Fruit fly (Drosophila melanogaster) whole organism, embryonic: Measurements from ENCODE around the gene Jhbp7.
A peak's percentile ranks its signal among the peaks of the same experiment; 100 is the strongest.

Experiments used
- Bgb ChIP-seq: fragments of 200-800 bp; sonication (Bioruptor generic); IDR thresholded peaks from 2 replicates; pipeline ENCODE4 v1.3.6; 2022; ENCODE audit warnings: missing biosample characterization, missing genetic modification characterization; ENCODE audit not compliant: partially characterized antibody
- Blimp-1 ChIP-seq: fragments of 200-800 bp; sonication (Bioruptor generic); optimal IDR thresholded peaks from 3 replicates; lab custom pipeline; 2018; ENCODE audit warnings: missing biosample characterization, missing genetic modification characterization, mild to moderate bottlenecking, moderate library complexity, missing genetic modification reagents
- CG14441 ChIP-seq: fragments of 200-800 bp; sonication (Bioruptor generic); IDR thresholded peaks from 2 replicates; pipeline ENCODE4 v1.3.6; 2022; ENCODE audit warnings: missing biosample characterization, missing genetic modification characterization
- CG14667 ChIP-seq: fragments of 200-800 bp; sonication (Bioruptor generic); IDR thresholded peaks from 2 replicates; pipeline ENCODE4 v1.3.6; 2022; ENCODE audit warnings: missing biosample characterization, missing genetic modification characterization
- CG1603 ChIP-seq: fragments of 200-800 bp; sonication (Bioruptor generic); optimal IDR thresholded peaks from 2 replicates; lab custom pipeline; 2019; ENCODE audit warnings: missing biosample characterization, mild to moderate bottlenecking, missing genetic modification characterization, moderate library complexity
- CG1792 ChIP-seq: fragments of 200-800 bp; sonication (Bioruptor generic); optimal IDR thresholded peaks from 2 replicates; lab custom pipeline; 2016; ENCODE audit warnings: missing biosample characterization, missing genetic modification characterization
- CG18011 ChIP-seq: fragments of 200-800 bp; sonication (Bioruptor generic); optimal IDR thresholded peaks from 2 replicates; lab custom pipeline; 2017; ENCODE audit warnings: missing biosample characterization, missing genetic modification characterization, mild to moderate bottlenecking, moderate library complexity, missing genotype
- CG18599 ChIP-seq: fragments of 200-800 bp; sonication (Bioruptor generic); optimal IDR thresholded peaks from 3 replicates; lab custom pipeline; 2017; ENCODE audit warnings: missing biosample characterization, missing genetic modification characterization, mild to moderate bottlenecking, moderate library complexity, missing genetic modification reagents
- CG18619 ChIP-seq: fragments of 200-800 bp; sonication (Bioruptor generic); optimal IDR thresholded peaks from 3 replicates; lab custom pipeline; 2017; ENCODE audit warnings: missing biosample characterization, mild to moderate bottlenecking, missing genetic modification characterization
- CG2712 ChIP-seq: fragments of 200-800 bp; optimal IDR thresholded peaks from 3 replicates; lab custom pipeline; 2019; ENCODE audit warnings: missing biosample characterization, mild to moderate bottlenecking, missing genetic modification characterization, moderate library complexity
- CG30020 ChIP-seq: fragments of 200-800 bp; optimal IDR thresholded peaks from 2 replicates; lab custom pipeline; 2019; ENCODE audit warnings: missing biosample characterization, mild to moderate bottlenecking, missing genetic modification characterization, moderate library complexity
- CG30403 ChIP-seq: fragments of 200-800 bp; sonication (Bioruptor generic); optimal IDR thresholded peaks from 3 replicates; lab custom pipeline; 2016; ENCODE audit warnings: missing biosample characterization, missing genetic modification characterization
- CG3995 ChIP-seq: fragments of 200-800 bp; sonication (Bioruptor generic); optimal IDR thresholded peaks from 3 replicates; lab custom pipeline; 2016; ENCODE audit warnings: missing biosample characterization, missing genetic modification characterization
- CG4328 ChIP-seq: fragments of 200-800 bp; sonication (Bioruptor generic); optimal IDR thresholded peaks from 3 replicates; lab custom pipeline; 2017; ENCODE audit warnings: missing biosample characterization, missing genetic modification reagents, missing genetic modification characterization
- CG5180 ChIP-seq: fragments of 200-800 bp; sonication (Bioruptor generic); optimal IDR thresholded peaks from 3 replicates; lab custom pipeline; 2017; ENCODE audit warnings: missing biosample characterization, missing genetic modification characterization, mild to moderate bottlenecking, moderate library complexity, missing genetic modification reagents
- CG7963 ChIP-seq: fragments of 200-800 bp; sonication (Bioruptor generic); IDR thresholded peaks from 3 replicates; pipeline ENCODE4 v1.3.6; 2022; ENCODE audit warnings: missing biosample characterization, missing genetic modification characterization; ENCODE audit not compliant: partially characterized antibody
- CG8089 ChIP-seq: fragments of 200-800 bp; sonication (Bioruptor generic); optimal IDR thresholded peaks from 3 replicates; lab custom pipeline; 2016; ENCODE audit warnings: missing biosample characterization, missing genetic modification characterization
- CG9817 ChIP-seq: fragments of 200-800 bp; sonication (Bioruptor generic); optimal IDR thresholded peaks from 2 replicates; lab custom pipeline; 2018; ENCODE audit warnings: missing biosample characterization, mild to moderate bottlenecking, missing genetic modification characterization, moderate library complexity
- CG9876 ChIP-seq: fragments of 200-800 bp; sonication (Bioruptor generic); optimal IDR thresholded peaks from 2 replicates; lab custom pipeline; 2016; ENCODE audit warnings: missing biosample characterization, missing genetic modification characterization
- CHES-1-like ChIP-seq: fragments of 200-800 bp; sonication (Bioruptor generic); optimal IDR thresholded peaks from 2 replicates; lab custom pipeline; 2016; ENCODE audit warnings: missing biosample characterization, missing genetic modification characterization
- Deaf1 ChIP-seq: fragments of 200-800 bp; optimal IDR thresholded peaks from 3 replicates; lab custom pipeline; 2019; ENCODE audit warnings: missing biosample characterization, mild to moderate bottlenecking, missing genetic modification characterization, moderate library complexity
- Dll ChIP-seq: fragments of 200-800 bp; sonication (Bioruptor generic); IDR thresholded peaks from 4 replicates; pipeline ENCODE4 v1.3.6; 2022; ENCODE audit warnings: missing biosample characterization, missing genetic modification characterization; ENCODE audit not compliant: partially characterized antibody
- Gsc ChIP-seq: fragments of 200-800 bp; sonication (Bioruptor generic); IDR thresholded peaks from 2 replicates; pipeline ENCODE4 v1.3.6; 2022; ENCODE audit warnings: missing biosample characterization, missing genetic modification characterization
- Med ChIP-seq: fragments of 200-800 bp; sonication (Bioruptor generic); peaks from one replicate; lab custom pipeline; 2016; ENCODE audit warnings: missing biosample characterization, missing genetic modification characterization, mild to moderate bottlenecking, inconsistent platforms, moderate library complexity
- Myb ChIP-seq: fragments of 200-800 bp; sonication (Bioruptor generic); optimal IDR thresholded peaks from 2 replicates; lab custom pipeline; 2016; ENCODE audit warnings: missing biosample characterization, missing genetic modification characterization
- NFAT ChIP-seq: fragments of 200-800 bp; sonication (Bioruptor generic); IDR thresholded peaks from 2 replicates; pipeline ENCODE4 v1.3.6; 2022; ENCODE audit warnings: missing biosample characterization, missing genetic modification characterization
- Ravus ChIP-seq: fragments of 200-800 bp; sonication (Bioruptor generic); IDR thresholded peaks from 2 replicates; pipeline ENCODE4 v1.3.6; 2022; ENCODE audit warnings: missing biosample characterization, missing genetic modification characterization
- Spps ChIP-seq: fragments of 200-800 bp; sonication (Bioruptor generic); optimal IDR thresholded peaks from 2 replicates; lab custom pipeline; 2018; ENCODE audit warnings: missing biosample characterization, mild to moderate bottlenecking, missing genetic modification characterization
- Sry-δ ChIP-seq: fragments of 200-800 bp; sonication (Bioruptor generic); optimal IDR thresholded peaks from 2 replicates; lab custom pipeline; 2016; ENCODE audit warnings: missing biosample characterization, missing genetic modification characterization
- ab ChIP-seq: fragments of 200-800 bp; sonication (Bioruptor generic); optimal IDR thresholded peaks from 2 replicates; lab custom pipeline; 2016; ENCODE audit warnings: missing biosample characterization, missing genetic modification characterization
- al ChIP-seq: fragments of 200-800 bp; sonication (Bioruptor generic); IDR thresholded peaks from 2 replicates; pipeline ENCODE4 v1.3.6; 2022; ENCODE audit warnings: missing biosample characterization, missing genetic modification characterization
- ap ChIP-seq: fragments of 200-800 bp; sonication (Bioruptor generic); IDR thresholded peaks from 2 replicates; pipeline ENCODE4 v1.3.6; 2022; ENCODE audit warnings: missing biosample characterization, missing genetic modification characterization
- ara ChIP-seq: fragments of 200-800 bp; sonication (Bioruptor generic); IDR thresholded peaks from 2 replicates; pipeline ENCODE4 v1.3.6; 2022; ENCODE audit warnings: missing biosample characterization, missing genetic modification characterization
- ash1 ChIP-seq: fragments of 200-800 bp; sonication (Bioruptor generic); optimal IDR thresholded peaks from 2 replicates; lab custom pipeline; 2018; ENCODE audit warnings: missing biosample characterization, mild to moderate bottlenecking, missing genetic modification characterization
- az2 ChIP-seq: fragments of 200-800 bp; sonication (Bioruptor generic); optimal IDR thresholded peaks from 3 replicates; lab custom pipeline; 2016; ENCODE audit warnings: missing biosample characterization, missing genetic modification characterization
- bsh ChIP-seq, 2 experiments: fragments of 200-800 bp; sonication (Bioruptor generic); optimal IDR thresholded peaks; 2 replicates each; lab custom pipeline; 2017 to 2018; ENCODE audit warnings: mild to moderate bottlenecking in 2 of 2, missing biosample characterization in 2 of 2, missing genetic modification characterization in 2 of 2, moderate library complexity in 1 of 2
- caup ChIP-seq: fragments of 200-800 bp; sonication (Bioruptor generic); optimal IDR thresholded peaks from 3 replicates; lab custom pipeline; 2017; ENCODE audit warnings: missing biosample characterization, mild to moderate bottlenecking, missing genetic modification characterization, moderate library complexity; ENCODE audit not compliant: severe bottlenecking
- dm ChIP-seq: fragments of 200-800 bp; sonication (Bioruptor generic); optimal IDR thresholded peaks from 3 replicates; lab custom pipeline; 2016; ENCODE audit warnings: missing biosample characterization, missing genetic modification characterization
- emc ChIP-seq: fragments of 200-800 bp; sonication (Bioruptor generic); optimal IDR thresholded peaks from 2 replicates; lab custom pipeline; 2016; ENCODE audit warnings: missing biosample characterization, missing genetic modification characterization
- eve ChIP-seq, 2 experiments: fragments of >200 bp; optimal IDR thresholded peaks; 2 replicates each; lab custom pipeline; 2017; ENCODE audit warnings: missing biosample characterization in 2 of 2, missing genetic modification characterization in 2 of 2
- gce ChIP-seq: fragments of 200-800 bp; sonication (Bioruptor generic); IDR thresholded peaks from 3 replicates; pipeline ENCODE4 v1.3.6; 2022; ENCODE audit warnings: missing biosample characterization, missing genetic modification characterization
- nmo ChIP-seq: fragments of 200-800 bp; sonication (Bioruptor generic); optimal IDR thresholded peaks from 2 replicates; lab custom pipeline; 2018; ENCODE audit warnings: missing biosample characterization, mild to moderate bottlenecking, missing genetic modification characterization, moderate library complexity
- pb ChIP-seq: fragments of 200-800 bp; sonication (Bioruptor generic); optimal IDR thresholded peaks from 3 replicates; lab custom pipeline; 2016; ENCODE audit warnings: missing biosample characterization, missing genetic modification characterization
- rib ChIP-seq: fragments of 200-800 bp; sonication (Bioruptor generic); IDR thresholded peaks from 2 replicates; pipeline ENCODE4 v1.3.6; 2022; ENCODE audit warnings: missing biosample characterization, missing genetic modification characterization
- schlank ChIP-seq: fragments of 200-800 bp; sonication (Bioruptor generic); optimal IDR thresholded peaks from 2 replicates; lab custom pipeline; 2018; ENCODE audit warnings: missing biosample characterization, mild to moderate bottlenecking, missing genetic modification characterization
- sim ChIP-seq: fragments of 200-800 bp; sonication (Bioruptor generic); IDR thresholded peaks from 2 replicates; pipeline ENCODE4 v1.3.6; 2022; ENCODE audit warnings: missing biosample characterization, missing genetic modification characterization
- stwl ChIP-seq: fragments of 200-800 bp; sonication (Bioruptor generic); optimal IDR thresholded peaks from 3 replicates; lab custom pipeline; 2018; ENCODE audit warnings: missing biosample characterization, mild to moderate bottlenecking, missing genetic modification characterization, moderate library complexity
- zen ChIP-seq: fragments of 200-800 bp; sonication (Bioruptor generic); optimal IDR thresholded peaks from 3 replicates; lab custom pipeline; 2018; ENCODE audit warnings: missing biosample characterization, mild to moderate bottlenecking, missing genetic modification characterization, moderate library complexity
- zen2 ChIP-seq: fragments of 200-800 bp; sonication (Bioruptor generic); IDR thresholded peaks from 3 replicates; pipeline ENCODE4 v1.3.6; 2022; ENCODE audit warnings: missing biosample characterization, missing genetic modification characterization; ENCODE audit not compliant: partially characterized antibody
- zf30C ChIP-seq: fragments of 200-800 bp; sonication (Bioruptor generic); optimal IDR thresholded peaks from 3 replicates; lab custom pipeline; 2018; ENCODE audit warnings: missing biosample characterization, mild to moderate bottlenecking, missing genetic modification characterization

Gene Jhbp7

DNA sequence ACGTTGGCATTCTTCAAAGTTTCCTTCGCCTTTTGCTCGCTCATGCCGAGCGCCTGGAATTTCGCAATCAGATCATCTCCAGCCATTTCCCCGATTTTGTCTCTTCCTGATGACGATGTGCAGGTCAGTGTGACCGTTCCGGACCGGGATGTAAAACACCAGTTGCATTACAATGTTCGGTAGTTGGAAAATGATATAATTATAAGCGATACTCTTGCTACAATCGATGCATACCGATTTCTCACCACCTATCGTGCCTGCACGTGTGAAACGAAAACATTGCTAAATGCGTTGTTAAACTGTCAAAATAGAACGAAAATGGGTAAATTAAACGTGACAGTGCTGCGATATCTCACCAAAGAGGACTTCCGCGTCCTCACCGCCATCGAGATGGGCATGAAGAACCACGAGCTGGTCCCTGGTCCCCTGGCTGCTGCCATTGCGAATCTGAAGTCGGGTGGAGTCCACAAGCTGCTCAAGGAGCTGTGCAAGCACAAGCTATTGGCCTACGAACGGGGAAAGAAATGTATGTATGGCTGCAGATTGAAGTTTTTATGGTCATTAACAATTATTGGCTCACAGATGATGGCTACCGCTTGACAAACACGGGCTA lies 28.3 kb downstream of the Jhbp7 start, which contains the start of the genes GlnRS and RIOK2 (continued):
- TF ChIP-seq CG9817 (tag; lab: Kevin White, UChicago) (no peak), Sry-δ (GFP tag; lab: Kevin White, UChicago) (peak; percentile 84), CG8089 (GFP tag; lab: Kevin White, UChicago) (no peak), CG30020 (tag; lab: Kevin White, UChicago) (peak; percentile 94), CG7963 (peak; percentile 93), rib (GFP tag; lab: Robert Waterston, UW) (no peak), CG14667 (GFP tag; lab: Robert Waterston, UW) (no peak), CHES-1-like (GFP tag; lab: Kevin White, UChicago) (peak; percentile 64), sim (GFP tag; lab: Robert Waterston, UW) (no peak), ash1 (GFP tag; lab: Kevin White, UChicago) (no peak), pb (GFP tag; lab: Kevin White, UChicago) (no peak), Gsc (GFP tag; lab: Robert Waterston, UW) (no peak), CG4328 (GFP tag; lab: Kevin White, UChicago) (no peak), CG9876 (GFP tag; lab: Kevin White, UChicago) (no peak), ab (GFP tag; lab: Kevin White, UChicago) (no peak), CG3995 (GFP tag; lab: Kevin White, UChicago) (peak; percentile 50), CG30403 (peak; percentile 6), zen (peak; percentile 41), CG2712 (tag; lab: Kevin White, UChicago) (peak; percentile 48), dm (GFP tag; lab: Kevin White, UChicago) (peak; percentile 99), schlank (no peak), CG18619 (GFP tag; lab: Kevin White, UChicago) (no peak), al (GFP tag; lab: Robert Waterston, UW) (no peak), NFAT (GFP tag; lab: Robert Waterston, UW) (no peak; the same call in 1 of the 2 replicates), CG1792 (GFP tag; lab: Kevin White, UChicago) (no peak), Blimp-1 (GFP tag; lab: Kevin White, UChicago) (no peak), CG14441 (GFP tag; lab: Robert Waterston, UW) (no peak), ap (no peak), CG5180 (GFP tag; lab: Kevin White, UChicago) (no peak), zen2 (peak; percentile 95), bsh (GFP tag; optimal IDR thresholded peaks at IDR 0.05; lab: Kevin White, UChicago) (no peak), stwl (peak; percentile 95), ara (no peak), CG1603 (tag; lab: Kevin White, UChicago) (peak; percentile 94), Ravus (no peak), CG18011 (GFP tag; lab: Kevin White, UChicago) (no peak), Spps (tag; lab: Kevin White, UChicago) (no peak), caup (GFP tag; lab: Kevin White, UChicago) (no peak), Deaf1 (tag; lab: Kevin White, UChicago) (no peak), CG18599 (GFP tag; lab: Kevin White, UChicago) (no peak), nmo (GFP tag; lab: Kevin White, UChicago) (peak; percentile 71), emc (GFP tag; lab: Kevin White, UChicago) (no peak), Myb (peak; percentile 60), Dll (peak; percentile 95), eve (GFP tag; optimal IDR thresholded peaks at IDR 0.05; lab: Kevin White, UChicago) (no peak), gce (GFP tag; lab: Robert Waterston, UW) (no peak), Bgb (GFP tag; lab: Robert Waterston, UW) (peak; percentile 98), zf30C (GFP tag; lab: Kevin White, UChicago) (no peak), az2 (GFP tag; lab: Kevin White, UChicago) (no peak), Med (peak; percentile 78)
